Worm (Caenorhabditis elegans) whole organism, L3 larva: ENCODE data around the gene gex-4.

Experiments used
- R02D3.7 ChIP-seq: fragments of 150-350 bp; optimal IDR thresholded peaks from 2 replicates; lab custom pipeline; 2014; ENCODE audit warnings: missing biosample characterization, missing genetic modification characterization
- aly-2 ChIP-seq: fragments of 150-350 bp; optimal IDR thresholded peaks from 2 replicates; lab custom pipeline; 2014; ENCODE audit warnings: missing biosample characterization, missing genetic modification characterization
- ama-1 ChIP-seq: fragments of 150-350 bp; optimal IDR thresholded peaks from 2 replicates; lab custom pipeline; 2018
- ceh-82 ChIP-seq: fragments of 150-350 bp; optimal IDR thresholded peaks from 2 replicates; lab custom pipeline; 2014; ENCODE audit warnings: missing biosample characterization, missing genetic modification characterization
- ceh-9 ChIP-seq: sonication (generic microtip); optimal IDR thresholded peaks from 2 replicates; lab custom pipeline; 2018; ENCODE audit warnings: missing biosample characterization, missing genetic modification characterization
- daf-12 ChIP-seq: fragments of 150-350 bp; optimal IDR thresholded peaks from 2 replicates; lab custom pipeline; 2014; ENCODE audit warnings: missing biosample characterization, missing genetic modification reagents, missing genetic modification characterization
- egl-5 ChIP-seq: fragments of 150-350 bp; optimal IDR thresholded peaks from 2 replicates; lab custom pipeline; 2017; ENCODE audit warnings: missing biosample characterization, missing genetic modification reagents, missing genetic modification characterization, inconsistent platforms
- elt-1 ChIP-seq: fragments of 150-350 bp; optimal IDR thresholded peaks from 2 replicates; lab custom pipeline; 2014; ENCODE audit warnings: missing biosample characterization, missing genetic modification characterization
- elt-2 ChIP-seq: sonication (generic microtip); optimal IDR thresholded peaks from 2 replicates; lab custom pipeline; 2016; ENCODE audit warnings: missing genetic modification reagents, mild to moderate bottlenecking, missing genetic modification characterization, missing compliant biosample characterization
- elt-3 ChIP-seq, 3 experiments: fragments of 150-350 bp in 1 of 3; sonication (generic microtip) in 2 of 3; optimal IDR thresholded peaks; 2 replicates in 2 of 3; 4 replicates in 1 of 3; lab custom pipeline; 2014 to 2017; ENCODE audit warnings: missing biosample characterization in 3 of 3, missing genetic modification characterization in 3 of 3
- eor-1 ChIP-seq, 2 experiments: fragments of 150-350 bp; optimal IDR thresholded peaks; 2 replicates each; lab custom pipeline; 2014 to 2018; ENCODE audit warnings: missing biosample characterization in 2 of 2, missing genetic modification characterization in 2 of 2
- fkh-10 ChIP-seq: sonication (generic microtip); optimal IDR thresholded peaks from 2 replicates; lab custom pipeline; 2017; ENCODE audit warnings: missing biosample characterization, missing genetic modification reagents, missing genetic modification characterization
- hmg-11 ChIP-seq: sonication (generic microtip); optimal IDR thresholded peaks from 2 replicates; lab custom pipeline; 2016; ENCODE audit warnings: missing genetic modification characterization, missing compliant biosample characterization
- jun-1 ChIP-seq: fragments of 150-350 bp; optimal IDR thresholded peaks from 2 replicates; lab custom pipeline; 2014; ENCODE audit warnings: missing biosample characterization, missing genetic modification reagents, missing genetic modification characterization
- lin-15B ChIP-seq: fragments of 150-350 bp; optimal IDR thresholded peaks from 2 replicates; lab custom pipeline; 2014; ENCODE audit warnings: missing biosample characterization, missing genetic modification characterization
- lin-39 ChIP-seq: fragments of 150-350 bp; optimal IDR thresholded peaks from 2 replicates; lab custom pipeline; 2018; ENCODE audit warnings: missing biosample characterization, missing genetic modification reagents, missing genetic modification characterization
- mdl-1 ChIP-seq: fragments of 150-350 bp; optimal IDR thresholded peaks from 2 replicates; lab custom pipeline; 2014; ENCODE audit warnings: missing biosample characterization, missing genetic modification characterization
- mml-1 ChIP-seq: fragments of 150-350 bp; sonication (generic microtip); optimal IDR thresholded peaks from 3 replicates; lab custom pipeline; 2014; ENCODE audit warnings: missing biosample characterization, missing genetic modification characterization
- nfya-1 ChIP-seq: sonication (generic microtip); optimal IDR thresholded peaks from 2 replicates; lab custom pipeline; 2017; ENCODE audit warnings: missing genetic modification characterization, mild to moderate bottlenecking, missing compliant biosample characterization, antibody characterized with exemption, moderate library complexity; ENCODE audit not compliant: insufficient read depth
- nhr-12 ChIP-seq: fragments of 150-350 bp; optimal IDR thresholded peaks from 2 replicates; lab custom pipeline; 2014; ENCODE audit warnings: missing biosample characterization, missing genetic modification characterization
- nhr-23 ChIP-seq: fragments of 150-350 bp; optimal IDR thresholded peaks from 2 replicates; lab custom pipeline; 2014; ENCODE audit warnings: missing biosample characterization, missing genetic modification reagents, missing genetic modification characterization
- nhr-237 ChIP-seq: fragments of 150-350 bp; optimal IDR thresholded peaks from 2 replicates; lab custom pipeline; 2014; ENCODE audit warnings: missing biosample characterization, missing genetic modification characterization
- nhr-25 ChIP-seq: sonication (generic microtip); optimal IDR thresholded peaks from 2 replicates; lab custom pipeline; 2017; ENCODE audit warnings: missing biosample characterization, missing genetic modification characterization
- nhr-28 ChIP-seq: fragments of 150-350 bp; optimal IDR thresholded peaks from 2 replicates; lab custom pipeline; 2014; ENCODE audit warnings: missing biosample characterization, missing genetic modification characterization
- nhr-43 ChIP-seq: sonication (generic microtip); optimal IDR thresholded peaks from 2 replicates; lab custom pipeline; 2016; ENCODE audit warnings: mild to moderate bottlenecking, missing genetic modification characterization, missing compliant biosample characterization; ENCODE audit not compliant: poor library complexity, severe bottlenecking
- nhr-77 ChIP-seq: fragments of 150-350 bp; optimal IDR thresholded peaks from 2 replicates; lab custom pipeline; 2014; ENCODE audit warnings: missing biosample characterization, missing genetic modification characterization
- pha-4 ChIP-seq: fragments of 150-350 bp; optimal IDR thresholded peaks from 2 replicates; lab custom pipeline; 2014; ENCODE audit warnings: missing biosample characterization, missing genetic modification reagents, missing genetic modification characterization
- skn-1 ChIP-seq: fragments of 150-350 bp; optimal IDR thresholded peaks from 2 replicates; lab custom pipeline; 2014; ENCODE audit warnings: missing biosample characterization, missing genetic modification characterization
- snpc-4 ChIP-seq: fragments of 150-350 bp; optimal IDR thresholded peaks from 2 replicates; lab custom pipeline; 2014; ENCODE audit warnings: missing biosample characterization, missing genetic modification characterization
- tbx-2 ChIP-seq: sonication (generic microtip); optimal IDR thresholded peaks from 2 replicates; lab custom pipeline; 2016; ENCODE audit warnings: mild to moderate bottlenecking, missing genetic modification characterization, missing compliant biosample characterization
- unc-62 ChIP-seq: fragments of 150-350 bp; sonication (generic microtip); optimal IDR thresholded peaks from 4 replicates; lab custom pipeline; 2014; ENCODE audit warnings: missing biosample characterization, missing genetic modification reagents, missing genetic modification characterization
- zag-1 ChIP-seq: fragments of 150-350 bp; optimal IDR thresholded peaks from 2 replicates; lab custom pipeline; 2014; ENCODE audit warnings: missing biosample characterization, missing genetic modification characterization
- ztf-4 ChIP-seq: fragments of 150-350 bp; optimal IDR thresholded peaks from 2 replicates; lab custom pipeline; 2014; ENCODE audit warnings: missing biosample characterization, missing genetic modification characterization

The gex-4 gene

DNA sequence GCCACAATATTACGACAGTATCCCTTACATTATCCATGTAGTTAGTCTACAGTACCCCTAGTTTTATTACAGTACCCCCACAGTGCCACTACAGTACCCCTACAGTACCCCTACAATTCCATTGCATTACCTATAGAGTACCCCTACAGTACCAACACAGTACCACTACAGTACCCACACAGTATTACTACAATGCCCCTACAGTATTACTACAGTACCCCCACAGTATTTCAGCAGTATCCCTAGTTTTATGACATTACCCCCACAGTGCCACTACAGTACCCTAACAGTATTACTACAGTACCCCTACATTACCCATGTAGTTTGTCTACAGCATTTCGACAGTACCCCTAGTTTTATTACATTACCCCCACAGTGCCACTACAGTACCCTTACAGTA is 15.1 kb upstream of the gex-4 start:
- TF ChIP-seq nhr-43 (tag; lab: Kevin White, UChicago): peak; percentile 51
- TF ChIP-seq hmg-11 (tag; lab: Kevin White, UChicago): no peak
- no peak for TF ChIP-seq nhr-77 (tag; lab: Kevin White, UChicago)
- no peak for TF ChIP-seq nhr-23 (tag; lab: Kevin White, UChicago)

DNA sequence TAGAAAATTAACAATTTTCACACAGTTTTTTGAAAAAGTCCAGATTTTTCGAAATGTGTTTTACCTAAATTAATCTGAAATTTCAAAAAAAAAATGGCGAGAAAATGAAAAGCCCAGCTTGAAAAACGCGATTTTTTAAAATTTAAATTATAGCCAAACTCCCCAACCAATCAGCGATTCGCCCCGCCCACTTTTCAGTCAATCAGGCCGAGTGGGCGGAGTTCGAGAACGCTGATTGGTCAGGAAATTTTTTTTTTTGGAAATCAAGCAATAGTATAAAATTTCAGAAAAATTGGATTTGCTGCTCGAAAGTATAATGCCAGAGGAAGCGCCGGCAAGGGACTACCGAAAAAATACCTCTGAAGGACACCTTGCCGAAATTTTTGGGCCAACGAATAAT is 13.1 kb upstream of the gex-4 start:
- TF ChIP-seq unc-62 (GFP tag; lab: Kevin White, UChicago) (no peak), nfya-1 (tag; lab: Kevin White, UChicago) (peak; percentile 98)

DNA sequence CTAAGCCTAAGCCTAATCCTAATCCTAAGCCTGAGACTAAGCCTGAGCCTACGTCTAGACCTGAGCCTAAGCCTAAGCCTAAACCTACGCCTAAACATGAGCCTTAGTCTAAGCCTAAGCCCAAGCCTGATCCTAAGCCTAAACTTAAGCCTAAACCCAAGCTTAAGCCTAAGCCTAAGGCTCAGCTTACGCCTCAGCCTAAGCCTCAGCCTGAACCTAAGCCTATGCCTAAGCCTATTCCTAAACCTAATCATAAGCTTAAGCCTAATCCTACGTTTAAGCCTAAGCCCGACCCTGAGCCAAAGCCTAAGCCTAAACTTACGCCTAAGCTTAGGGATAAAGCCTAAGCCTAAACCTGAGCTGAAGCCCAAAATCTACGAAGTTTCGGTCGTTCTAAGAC is 11.8 kb upstream of the gex-4 start:
- TF ChIP-seq pha-4 (no peak), skn-1 (tag; lab: Kevin White, UChicago) (no peak), zag-1 (no peak), R02D3.7 (tag; lab: Kevin White, UChicago) (no peak), nhr-43 (tag; lab: Kevin White, UChicago) (no peak), nhr-28 (tag; lab: Kevin White, UChicago) (no peak), ztf-4 (no peak), aly-2 (tag; lab: Kevin White, UChicago) (no peak), ceh-9 (tag; lab: Kevin White, UChicago) (no peak), elt-2 (tag; lab: Kevin White, UChicago) (no peak)

DNA sequence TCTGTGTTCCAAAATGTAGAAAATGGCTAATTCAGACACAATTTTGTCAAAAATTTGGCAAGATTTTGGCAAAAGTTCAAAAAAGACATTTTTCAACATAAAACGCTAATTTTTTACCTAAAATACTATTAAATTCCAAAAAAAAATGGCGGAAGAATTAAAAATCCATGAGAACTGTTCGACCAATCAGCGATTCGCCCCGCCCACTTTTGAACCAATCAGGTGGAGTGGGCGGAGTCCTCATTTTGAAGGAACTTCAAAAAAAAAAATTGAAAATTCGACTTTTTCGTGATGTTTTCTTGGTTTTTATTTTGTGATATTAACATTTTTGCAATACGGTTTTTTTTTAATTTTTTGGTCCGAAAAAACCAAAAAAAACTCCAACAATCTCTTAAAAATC is 9.5 kb upstream of the gex-4 start:
- TF ChIP-seq elt-3 (tag; optimal IDR thresholded peaks at IDR 0.05; lab: Kevin White, UChicago) (no peak), nfya-1 (tag; lab: Kevin White, UChicago) (peak; percentile 88), lin-15B (tag; lab: Kevin White, UChicago) (no peak), jun-1 (tag; lab: Kevin White, UChicago) (no peak)

DNA sequence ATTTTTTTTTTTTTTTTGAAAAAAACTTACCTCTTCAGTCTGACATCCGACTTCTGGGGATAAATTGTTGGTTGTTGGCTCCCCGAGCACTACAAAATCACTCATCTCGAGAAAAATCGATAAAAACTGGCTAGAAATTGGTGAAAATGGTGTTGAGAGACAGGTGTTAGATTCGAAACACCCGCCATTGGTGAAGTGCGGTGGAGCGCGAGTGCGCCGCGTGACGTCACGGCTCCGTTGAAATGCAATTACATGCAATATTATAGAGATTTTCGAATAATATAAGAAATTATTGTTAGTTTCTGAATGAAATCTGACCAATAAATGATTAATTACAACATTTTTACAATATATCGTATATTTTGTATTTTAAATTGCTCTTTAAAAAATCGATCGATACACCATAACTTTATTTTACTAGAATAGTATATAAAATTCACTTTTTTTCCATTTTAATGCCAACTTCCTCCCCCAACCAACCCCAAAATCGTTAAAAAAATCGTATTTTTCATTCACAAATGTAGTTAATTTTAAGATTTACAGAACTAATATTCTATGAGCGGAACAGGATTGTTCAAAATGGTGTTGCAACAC is 7.8 kb upstream of the gex-4 start, which contains the start of the genes Y75B8A.18 and Y75B8A.19:
Gene Y75B8A.18 (minus strand): TSS at position 142 of the 594 bp plus-strand sequence.
Gene Y75B8A.19 (plus strand): TSS at position 544 of the 594 bp plus-strand sequence.
- peak; percentile 13 for TF ChIP-seq egl-5 (tag; lab: Kevin White, UChicago)
- TF ChIP-seq ama-1: no peak
- peak; percentile 67 for TF ChIP-seq pha-4
- TF ChIP-seq lin-39 (tag; lab: Kevin White, UChicago): peak; percentile 66
- TF ChIP-seq skn-1 (tag; lab: Kevin White, UChicago): no peak
- TF ChIP-seq R02D3.7 (tag; lab: Kevin White, UChicago): no peak
- no peak for TF ChIP-seq daf-12 (tag; lab: Kevin White, UChicago)
- no peak for TF ChIP-seq eor-1 (tag; optimal IDR thresholded peaks at IDR 0.05; lab: Kevin White, UChicago)
- TF ChIP-seq tbx-2 (tag; lab: Kevin White, UChicago): no peak
- peak; percentile 55 for TF ChIP-seq fkh-10 (GFP tag; lab: Kevin White, UChicago)
- TF ChIP-seq mml-1 (tag; lab: Kevin White, UChicago): no peak
- peak; percentile 87 for TF ChIP-seq nfya-1 (tag; lab: Kevin White, UChicago)
- TF ChIP-seq lin-15B (tag; lab: Kevin White, UChicago): peak; percentile 79
- peak; percentile 16 for TF ChIP-seq hmg-11 (tag; lab: Kevin White, UChicago)
- TF ChIP-seq nhr-25 (tag; lab: Kevin White, UChicago): peak; percentile 10
- no peak for TF ChIP-seq mdl-1
- no peak for TF ChIP-seq nhr-23 (tag; lab: Kevin White, UChicago)
- no peak for TF ChIP-seq ceh-82 (tag; lab: Kevin White, UChicago)
- no peak for TF ChIP-seq snpc-4 (tag; lab: Kevin White, UChicago)
- no peak for TF ChIP-seq elt-1

DNA sequence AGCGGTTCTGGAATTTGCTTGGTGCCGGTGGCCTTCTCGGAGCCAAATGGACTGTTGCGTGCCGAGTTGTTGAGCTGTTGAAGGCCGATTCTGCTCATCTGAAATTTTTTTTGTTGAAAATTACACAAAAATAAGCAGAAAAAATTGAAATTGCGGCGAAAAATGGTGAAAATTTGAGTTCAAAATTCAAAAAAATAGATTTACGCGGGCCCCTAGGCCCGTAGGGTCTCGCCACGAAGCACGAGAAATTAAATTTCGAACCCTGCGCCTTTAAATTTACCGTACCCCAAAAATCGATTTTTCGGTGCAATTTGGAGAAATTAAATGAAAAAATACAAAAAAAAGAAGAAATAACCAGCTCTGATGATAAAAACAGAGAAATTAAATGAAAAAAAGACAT is 6.8 kb upstream of the gex-4 start, which contains the start of gene gmn-1:
Gene gmn-1 (minus strand): TSS at position 98 of the 400 bp plus-strand sequence.
- TF ChIP-seq nhr-12 (tag; lab: Kevin White, UChicago) (no peak), nhr-237 (no peak), skn-1 (tag; lab: Kevin White, UChicago) (no peak), ceh-9 (tag; lab: Kevin White, UChicago) (no peak), zag-1 (no peak), lin-15B (tag; lab: Kevin White, UChicago) (no peak), aly-2 (tag; lab: Kevin White, UChicago) (no peak), daf-12 (tag; lab: Kevin White, UChicago) (no peak), nhr-25 (tag; lab: Kevin White, UChicago) (no peak), eor-1 (tag; optimal IDR thresholded peaks at IDR 0.05; lab: Kevin White, UChicago) (no peak), unc-62 (GFP tag; lab: Kevin White, UChicago) (no peak), lin-39 (tag; lab: Kevin White, UChicago) (no peak)
